Fruit fly (Drosophila melanogaster): ENCODE results near the gene pygo.

dm6 chr3R:31542721-31543120 lies 37.8 kb downstream of the pygo start, which contains the start of gene nyo:
- no peak for TF ChIP-seq fkh (GFP tag; optimal IDR thresholded peaks at IDR 0.05)
- no peak for TF ChIP-seq CG10669 (GFP tag; optimal IDR thresholded peaks at IDR 0.05)
